Fruit fly (Drosophila melanogaster): ENCODE data around the gene Mur82C.
"Not testable (repeated sequence)": the region's sequence is repeated elsewhere in the genome, so short reads cannot be mapped to it uniquely, and the experiment has no call there.

dm6 chr3R:4565322-4565721 is 24.2 kb downstream of the Mur82C start:
- not testable (repeated sequence) for TF ChIP-seq z (GFP tag; IDR thresholded peaks at IDR 0.05); sqz (GFP tag; optimal IDR thresholded peaks at IDR 0.05); chif (GFP tag; optimal IDR thresholded peaks at IDR 0.05); CHES-1-like (GFP tag; optimal IDR thresholded peaks at IDR 0.05); fd3F (GFP tag; optimal IDR thresholded peaks at IDR 0.05); cwo (GFP tag; optimal IDR thresholded peaks at IDR 0.05); kay (GFP tag; optimal IDR thresholded peaks at IDR 0.05)

All from whole organism, embryonic.